Worm (Caenorhabditis elegans): ENCODE results near the gene fmo-1.

The fmo-1 gene

DNA sequence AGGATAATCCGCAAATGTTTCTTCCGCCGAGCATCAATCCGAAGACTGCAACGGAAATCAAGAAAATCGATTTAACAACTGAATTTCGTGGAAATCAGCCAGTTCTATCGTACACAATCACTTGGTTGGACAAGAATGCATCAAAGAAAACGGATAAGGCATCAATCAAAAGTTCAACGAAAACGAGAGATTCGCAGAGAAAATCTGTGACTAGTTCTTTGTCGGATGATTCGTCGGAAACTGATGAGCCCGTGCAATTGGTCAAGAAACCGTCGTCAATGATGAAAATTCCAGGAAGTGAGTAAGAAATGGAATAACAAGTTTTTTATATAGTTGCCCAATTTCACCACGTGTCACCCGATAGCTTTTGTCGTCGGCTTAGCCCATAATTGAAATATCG is 44.4 kb downstream of the fmo-1 start, which contains the start of gene R102.6:
Gene R102.6 (minus strand): TSS at position 101 of the 400 bp plus-strand sequence.
- TF ChIP-seq snpc-4 (GFP tag; optimal IDR thresholded peaks at IDR 0.05) (no peak), snpc-4 (tag; optimal IDR thresholded peaks at IDR 0.05) (no peak), ztf-26 (tag; optimal IDR thresholded peaks at IDR 0.05) (no peak), lsl-1 (GFP tag; optimal IDR thresholded peaks at IDR 0.05) (no peak), F57A8.1 (GFP tag; optimal IDR thresholded peaks at IDR 0.05) (no peak), mel-28 (tag; optimal IDR thresholded peaks at IDR 0.05; ENCODE audit: borderline replicate concordance) (no peak), madf-6 (GFP tag; IDR thresholded peaks at IDR 0.05) (no peak), cebp-1 (GFP tag; IDR thresholded peaks at IDR 0.05) (no peak), cebp-1 (tag; optimal IDR thresholded peaks at IDR 0.05) (no peak), F39B2.1 (GFP tag; IDR thresholded peaks at IDR 0.05) (no peak), hmg-1.2 (GFP tag; IDR thresholded peaks at IDR 0.05) (no peak), nfya-1 (tag; optimal IDR thresholded peaks at IDR 0.05; ENCODE audit: borderline replicate concordance, insufficient read depth) (no peak), ztf-6 (GFP tag; IDR thresholded peaks at IDR 0.05) (no peak), nhr-179 (tag; optimal IDR thresholded peaks at IDR 0.05) (no peak), atf-7 (tag; optimal IDR thresholded peaks at IDR 0.05) (no peak), Y53F4B.3 (GFP tag; IDR thresholded peaks at IDR 0.05) (no peak)

DNA sequence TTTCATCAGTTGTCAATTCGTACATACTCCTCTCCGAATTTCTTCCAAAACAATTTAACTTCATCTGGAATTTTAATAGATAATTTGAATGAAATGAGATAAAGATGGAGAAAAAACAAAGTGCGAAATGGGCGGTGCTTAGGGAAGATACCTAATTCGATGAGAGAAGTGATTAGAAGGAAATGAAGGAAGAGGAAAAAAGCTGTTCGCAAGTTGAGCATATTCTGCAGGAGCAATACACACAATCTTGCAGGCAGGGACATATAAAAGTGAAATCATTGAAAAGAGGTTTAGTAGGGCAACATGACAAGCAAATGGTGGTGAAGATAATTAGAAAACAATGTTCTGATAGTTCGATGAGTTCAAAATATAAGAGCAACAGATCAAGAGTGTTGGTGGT is 50.1 kb downstream of the fmo-1 start, which contains the start of gene glb-21:
Gene glb-21 (minus strand): TSS at position 66 of the 400 bp plus-strand sequence.
- TF ChIP-seq Y95B8A.8 (GFP tag; IDR thresholded peaks at IDR 0.05) (no peak), ztf-18 (tag; optimal IDR thresholded peaks at IDR 0.05) (no peak), lir-1 (GFP tag; conservative IDR thresholded peaks at IDR 0.05) (no peak), let-607 (tag; optimal IDR thresholded peaks at IDR 0.05) (no peak), rpc-1 (optimal IDR thresholded peaks at IDR 0.05) (no peak), rpc-1 (tag; optimal IDR thresholded peaks at IDR 0.05) (no peak), nhr-90 (tag; optimal IDR thresholded peaks at IDR 0.05) (no peak), snpc-1.3 (tag; optimal IDR thresholded peaks at IDR 0.05; ENCODE audit: insufficient read depth) (no peak), hlh-12 (tag; optimal IDR thresholded peaks at IDR 0.05) (no peak), attf-6 (GFP tag; IDR thresholded peaks at IDR 0.05) (no peak), cebp-2 (GFP tag; IDR thresholded peaks at IDR 0.05) (no peak), madf-8 (GFP tag; conservative IDR thresholded peaks at IDR 0.05) (no peak), lsl-1 (GFP tag; optimal IDR thresholded peaks at IDR 0.05) (no peak), pbrm-1 (GFP tag; IDR thresholded peaks at IDR 0.05) (no peak), dpff-1 (tag; optimal IDR thresholded peaks at IDR 0.05) (no peak), T26A5.8 (tag; optimal IDR thresholded peaks at IDR 0.05) (no peak), mxl-1 (tag; optimal IDR thresholded peaks at IDR 0.05) (no peak), akir-1 (GFP tag; optimal IDR thresholded peaks at IDR 0.05) (no peak), F57C9.4 (tag; optimal IDR thresholded peaks at IDR 0.05) (no peak), attf-3 (GFP tag; conservative IDR thresholded peaks at IDR 0.05) (no peak)
